Worm (Caenorhabditis elegans): ENCODE results near the gene str-190.

str-190 gene

ce11 chrV:7432441-7433146 lies 45.7 kb downstream of the str-190 start (continued):
- TF ChIP-seq lin-38 (GFP tag; IDR thresholded peaks at IDR 0.05) (peak; percentile 47), Y5F2A.4 (GFP tag; optimal IDR thresholded peaks at IDR 0.05) (peak; percentile 29), pqm-1 (tag; optimal IDR thresholded peaks at IDR 0.05) (no peak), ceh-20 (GFP tag; IDR thresholded peaks at IDR 0.05) (no peak), duxl-1 (tag; optimal IDR thresholded peaks at IDR 0.05; ENCODE audit: poor library complexity) (peak; percentile 35), lin-39 (tag; optimal IDR thresholded peaks at IDR 0.05) (no peak), daf-16 (GFP tag; optimal IDR thresholded peaks at IDR 0.05) (peak in 1 of 2 experiments; percentile 27), daf-16 (tag; optimal IDR thresholded peaks at IDR 0.05) (peak; percentile 37), unc-62 (GFP tag; optimal IDR thresholded peaks at IDR 0.05 in 1 of 2) (peak in 1 of 2 experiments; percentile 74), unc-62 (tag; optimal IDR thresholded peaks at IDR 0.05) (no peak), lin-1 (GFP tag; IDR thresholded peaks at IDR 0.05) (peak; percentile 58; the same call in 1 of the 2 replicates), hmg-1.1 (GFP tag; IDR thresholded peaks at IDR 0.05) (no peak), attf-4 (tag; optimal IDR thresholded peaks at IDR 0.05) (no peak), Y75B8A.6 (GFP tag; IDR thresholded peaks at IDR 0.05) (0 out of 2 replicates have a peak, but pooled peaks have one; percentile 27), lsy-2 (tag; optimal IDR thresholded peaks at IDR 0.05) (peak in 1 of 2 experiments; percentile 7), Y48G9A.11 (GFP tag; IDR thresholded peaks at IDR 0.05) (peak; percentile 38; the same call in 1 of the 2 replicates), fkh-10 (GFP tag; optimal IDR thresholded peaks at IDR 0.05) (no peak), jun-1 (tag; optimal IDR thresholded peaks at IDR 0.05) (no peak), sdz-12 (GFP tag; optimal IDR thresholded peaks at IDR 0.05) (peak; percentile 87), spr-3 (GFP tag; optimal IDR thresholded peaks at IDR 0.05) (peak; percentile 39), F37D6.2 (tag; optimal IDR thresholded peaks at IDR 0.05) (no peak), ceh-82 (tag; optimal IDR thresholded peaks at IDR 0.05) (no peak), D1046.2 (GFP tag; IDR thresholded peaks at IDR 0.05) (no peak)

DNA sequence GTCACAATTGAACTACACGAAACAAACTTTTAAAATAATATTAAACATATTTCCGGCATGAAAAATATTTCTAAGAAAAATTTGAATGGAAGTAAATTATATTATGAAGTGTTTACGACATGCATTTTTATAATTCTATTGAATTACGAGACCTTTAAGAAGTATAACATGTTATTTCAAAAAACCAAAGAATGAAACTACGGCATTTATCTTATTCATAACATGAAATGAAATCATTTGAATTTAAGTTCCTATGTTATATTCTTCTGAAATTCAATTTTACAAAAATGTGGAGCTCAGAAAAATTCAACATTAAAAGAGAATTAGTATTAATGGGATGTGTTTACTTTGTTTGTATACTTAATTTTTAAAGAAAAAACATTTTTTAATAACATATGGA lies 47.3 kb downstream of the str-190 start, which contains the start of gene srw-71:
Gene srw-71 (minus strand): TSS at position 101 of the 400 bp plus-strand sequence.
- TF ChIP-seq lin-39 (tag; optimal IDR thresholded peaks at IDR 0.05) (no peak), arid-1 (GFP tag; conservative IDR thresholded peaks at IDR 0.05) (no peak), nhr-76 (tag; optimal IDR thresholded peaks at IDR 0.05) (no peak), aha-1 (tag) (peak; percentile 11), F37D6.2 (tag; optimal IDR thresholded peaks at IDR 0.05) (no peak)

DNA sequence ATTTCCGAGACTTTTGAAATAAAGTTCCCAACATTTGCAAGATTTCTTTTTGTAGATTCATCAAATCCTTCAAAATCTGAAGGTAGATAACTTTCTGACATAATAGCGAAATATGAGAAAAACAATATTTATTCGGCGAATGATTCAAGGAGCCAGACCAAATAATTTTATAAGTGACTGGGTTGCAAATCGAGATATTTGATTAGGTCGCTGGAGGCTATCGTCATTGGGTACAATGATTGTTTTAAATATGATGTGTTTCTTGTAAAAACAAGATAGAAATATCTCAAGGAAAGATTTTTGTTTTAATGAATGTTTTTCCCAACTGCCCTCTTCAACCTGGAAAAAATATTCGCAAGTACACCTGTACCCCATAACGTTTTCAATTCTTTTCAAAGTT lies 49.4 kb downstream of the str-190 start, which contains the start of gene srw-69:
Gene srw-69 (minus strand): TSS at position 101 of the 400 bp plus-strand sequence.
- TF ChIP-seq nhr-11 (tag; optimal IDR thresholded peaks at IDR 0.05) (no peak), nhr-76 (tag; optimal IDR thresholded peaks at IDR 0.05) (no peak), dmd-8 (GFP tag; IDR thresholded peaks at IDR 0.05) (no peak), egl-27 (tag; optimal IDR thresholded peaks at IDR 0.05) (no peak), sdz-12 (GFP tag; optimal IDR thresholded peaks at IDR 0.05) (no peak), daf-12 (tag; optimal IDR thresholded peaks at IDR 0.05) (no peak), hlh-11 (tag; optimal IDR thresholded peaks at IDR 0.05) (no peak), hlh-30 (tag; optimal IDR thresholded peaks at IDR 0.05; ENCODE audit: insufficient read depth) (no peak), ama-1 (optimal IDR thresholded peaks at IDR 0.05) (no peak), F37D6.2 (tag; optimal IDR thresholded peaks at IDR 0.05) (no peak), zfp-2 (tag; optimal IDR thresholded peaks at IDR 0.05) (no peak), nhr-102 (tag; optimal IDR thresholded peaks at IDR 0.05) (no peak), mes-2 (tag; optimal IDR thresholded peaks at IDR 0.05; ENCODE audit: poor library complexity, severe bottlenecking) (no peak), lin-38 (GFP tag; IDR thresholded peaks at IDR 0.05) (no peak), Y5F2A.4 (GFP tag; optimal IDR thresholded peaks at IDR 0.05) (no peak), mxl-2 (GFP tag; conservative IDR thresholded peaks at IDR 0.05) (no peak), ceh-28 (tag; optimal IDR thresholded peaks at IDR 0.05) (no peak), duxl-1 (tag; optimal IDR thresholded peaks at IDR 0.05; ENCODE audit: poor library complexity) (no peak), rbr-2 (tag; optimal IDR thresholded peaks at IDR 0.05) (no peak), ztf-11 (tag; optimal IDR thresholded peaks at IDR 0.05) (no peak)

Data from whole organism, L4 larva.